Fruit fly (Drosophila melanogaster) whole organism: ENCODE data around the gene CSN5.

Experiments
- CG8478 ChIP-seq: fragments of >200 bp; optimal IDR thresholded peaks from 2 replicates; lab custom pipeline; 2018; ENCODE audit warnings: inconsistent platforms
- Dll ChIP-seq: fragments of >200 bp; optimal IDR thresholded peaks from 2 replicates; lab custom pipeline; 2017
- EcR ChIP-seq, 2 experiments: fragments of >200 bp; optimal IDR thresholded peaks; 2 replicates each; lab custom pipeline; 2017; ENCODE audit warnings: missing biosample characterization in 2 of 2, missing genetic modification characterization in 2 of 2, missing genetic modification reagents in 2 of 2
- pan ChIP-seq: fragments of >200 bp; optimal IDR thresholded peaks from 2 replicates; lab custom pipeline; 2017
- psq ChIP-seq: fragments of >200 bp; optimal IDR thresholded peaks from 2 replicates; lab custom pipeline; 2017
- usp ChIP-seq: fragments of >200 bp; optimal IDR thresholded peaks from 2 replicates; lab custom pipeline; 2017; ENCODE audit warnings: missing biosample characterization, missing genetic modification characterization, mixed read lengths

DNA sequence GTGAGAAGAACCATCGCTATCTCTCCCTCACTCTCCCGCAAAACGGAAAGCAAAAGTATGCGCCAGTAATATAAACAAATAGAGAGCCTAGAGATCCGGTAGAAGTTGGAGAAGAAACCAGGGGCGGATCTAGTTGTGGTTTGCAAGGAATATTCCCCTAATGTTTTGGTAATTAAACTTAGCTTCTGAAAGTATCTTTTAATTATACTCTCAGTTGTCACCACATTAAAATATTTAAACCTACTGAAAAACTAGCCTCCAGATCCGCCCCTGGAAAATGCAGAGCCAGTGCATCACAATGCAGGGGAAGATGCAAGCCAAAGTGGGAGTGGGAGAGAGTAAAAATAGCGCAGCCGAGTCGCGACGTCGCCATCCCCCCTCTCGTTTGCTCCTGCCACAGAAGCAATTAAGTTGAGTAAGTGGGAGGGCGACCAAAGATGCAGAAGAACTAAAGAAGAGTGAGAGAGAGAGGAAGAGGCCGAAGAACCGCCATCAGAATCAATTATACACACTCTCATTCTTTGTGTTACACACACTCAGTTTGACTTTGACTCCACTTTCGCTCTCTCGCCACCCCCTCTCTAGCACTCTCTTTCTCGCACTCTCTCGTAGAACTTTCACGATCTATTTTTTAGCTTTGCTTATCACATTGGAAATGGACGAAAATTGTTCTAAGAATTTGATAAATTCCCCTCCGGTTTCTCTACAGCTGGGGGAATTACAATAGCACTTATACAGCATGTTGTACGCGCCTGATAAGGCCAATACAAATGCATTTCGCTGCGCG is 20.5 kb upstream of the CSN5 start:
- peak in 1 of 2 experiments; percentile 34 for TF ChIP-seq EcR (GFP tag; optimal IDR thresholded peaks at IDR 0.05; lab: Kevin White, UChicago)
- TF ChIP-seq pan (lab: Kevin White, UChicago) = no peak
- TF ChIP-seq CG8478 (lab: Kevin White, UChicago) = no peak
- no peak for TF ChIP-seq psq (lab: Kevin White, UChicago)
- TF ChIP-seq usp (GFP tag; lab: Kevin White, UChicago) = no peak
- no peak for TF ChIP-seq Dll (lab: Kevin White, UChicago)
